Worm (Caenorhabditis elegans) whole organism, mixed stage, embryonic: Measurements from ENCODE around the gene K10G6.5.

ENCODE experiments used
- M03D4.4 ChIP-seq: sonication (generic microtip); optimal IDR thresholded peaks from 2 replicates; lab custom pipeline; 2017; ENCODE audit warnings: mild to moderate bottlenecking, missing genetic modification characterization, missing compliant biosample characterization
- ceh-83 ChIP-seq: fragments of 200-800 bp; sonication (Bioruptor generic); optimal IDR thresholded peaks from 2 replicates; lab custom pipeline; 2018; ENCODE audit warnings: mild to moderate bottlenecking, missing genetic modification characterization, missing compliant biosample characterization
- elt-1 ChIP-seq: sonication (generic microtip); optimal IDR thresholded peaks from 2 replicates; lab custom pipeline; 2017; ENCODE audit warnings: missing genetic modification characterization, mild to moderate bottlenecking, missing compliant biosample characterization, antibody characterized with exemption, moderate library complexity, borderline replicate concordance; ENCODE audit not compliant: insufficient read depth
- elt-3 ChIP-seq: fragments of 150-350 bp; optimal IDR thresholded peaks from 2 replicates; lab custom pipeline; 2014; ENCODE audit warnings: missing biosample characterization, missing genetic modification characterization
- hlh-1 ChIP-seq: fragments of 150-350 bp; optimal IDR thresholded peaks from 2 replicates; lab custom pipeline; 2014; ENCODE audit warnings: missing biosample characterization, missing genetic modification reagents, missing genetic modification characterization
- mep-1 ChIP-seq: fragments of 150-350 bp; optimal IDR thresholded peaks from 2 replicates; lab custom pipeline; 2017; ENCODE audit warnings: missing biosample characterization, missing genetic modification reagents, missing genetic modification characterization, inconsistent platforms
- pha-4 ChIP-seq: fragments of 150-350 bp; optimal IDR thresholded peaks from 2 replicates; lab custom pipeline; 2018; ENCODE audit warnings: missing biosample characterization, missing genetic modification reagents, missing genetic modification characterization
- snpc-4 ChIP-seq: fragments of 150-350 bp; optimal IDR thresholded peaks from 2 replicates; lab custom pipeline; 2014; ENCODE audit warnings: missing biosample characterization, missing genetic modification characterization
- sptf-1 ChIP-seq: sonication (generic microtip); optimal IDR thresholded peaks from 2 replicates; lab custom pipeline; 2017; ENCODE audit warnings: mild to moderate bottlenecking, missing genetic modification characterization, moderate library complexity, missing compliant biosample characterization
- zip-8 ChIP-seq: fragments of 150-350 bp; optimal IDR thresholded peaks from 2 replicates; lab custom pipeline; 2014; ENCODE audit warnings: missing biosample characterization, missing genetic modification characterization

DNA sequence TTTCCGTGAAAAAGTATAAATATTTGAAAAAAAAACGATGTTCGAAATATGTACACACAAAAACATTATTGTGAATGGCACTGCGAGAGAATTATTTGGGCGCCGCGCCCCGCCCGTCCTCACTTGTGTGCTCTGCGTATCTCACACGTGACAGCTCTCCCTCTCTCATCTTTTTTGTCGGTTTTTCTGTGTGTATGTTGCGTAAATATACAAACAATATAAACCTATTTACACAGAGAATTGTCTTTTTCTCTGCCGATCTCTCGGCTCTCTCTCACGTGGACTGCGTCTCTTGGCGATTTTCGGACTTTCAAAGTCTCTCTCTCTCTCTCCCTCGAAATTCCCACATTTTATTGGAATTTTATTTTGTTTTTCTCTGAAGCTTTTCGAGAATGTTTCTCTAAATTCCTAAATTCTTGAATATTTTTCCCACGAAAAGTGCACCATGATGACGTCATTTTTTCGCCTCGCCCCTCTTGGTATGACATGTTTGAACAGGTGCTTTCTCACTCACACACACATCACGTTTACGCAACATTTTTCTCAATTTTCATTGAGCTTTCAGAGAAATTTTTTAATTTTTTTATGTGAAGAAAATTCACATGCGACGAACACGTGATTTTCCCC, 28.3 kb upstream of the K10G6.5 start:
- TF ChIP-seq ceh-83 (GFP tag; lab: Kevin White, UChicago), result no peak
- TF ChIP-seq hlh-1 (tag; lab: Kevin White, UChicago), result no peak
- peak; percentile 21 for TF ChIP-seq mep-1
- TF ChIP-seq snpc-4 (tag; lab: Kevin White, UChicago), result no peak
- peak; percentile 95 for TF ChIP-seq pha-4 (tag; lab: Kevin White, UChicago)
- peak; percentile 35 for TF ChIP-seq zip-8 (tag; lab: Kevin White, UChicago)
- TF ChIP-seq elt-1 (tag; lab: Kevin White, UChicago), result no peak
- no peak for TF ChIP-seq elt-3 (tag; lab: Kevin White, UChicago)
- TF ChIP-seq sptf-1, result peak; percentile 9
- no peak for TF ChIP-seq M03D4.4 (tag; lab: Kevin White, UChicago)
